Fruit fly (Drosophila melanogaster) whole organism, embryonic: ENCODE measurements around the gene IFT54.

Experiments
- Adf1 ChIP-seq: fragments of 200-800 bp; sonication (Bioruptor generic); IDR thresholded peaks from 2 replicates; pipeline ENCODE4 v1.3.6; 2022; ENCODE audit warnings: missing biosample characterization, missing genetic modification characterization
- Aef1 ChIP-seq: fragments of 200-800 bp; sonication (Bioruptor generic); IDR thresholded peaks from 3 replicates; pipeline ENCODE4 v1.3.6; 2022; ENCODE audit warnings: missing biosample characterization, missing genetic modification characterization
- BEAF-32 ChIP-seq: fragments of 200-800 bp; sonication (Bioruptor generic); optimal IDR thresholded peaks from 3 replicates; lab custom pipeline; 2017; ENCODE audit warnings: missing biosample characterization, missing genetic modification characterization, mild to moderate bottlenecking, moderate library complexity, missing genetic modification reagents
- Bdp1 ChIP-seq: fragments of 200-800 bp; sonication (Bioruptor generic); optimal IDR thresholded peaks from 3 replicates; lab custom pipeline; 2016; ENCODE audit warnings: missing biosample characterization, missing genetic modification characterization
- Bgb ChIP-seq: fragments of 200-800 bp; sonication (Bioruptor generic); IDR thresholded peaks from 2 replicates; pipeline ENCODE4 v1.3.6; 2022; ENCODE audit warnings: missing biosample characterization, missing genetic modification characterization; ENCODE audit not compliant: partially characterized antibody
- CG10366 ChIP-seq: fragments of 200-800 bp; sonication (Bioruptor generic); IDR thresholded peaks from 2 replicates; pipeline ENCODE4 v1.3.6; 2022; ENCODE audit warnings: missing biosample characterization, missing genetic modification characterization
- CG11247 ChIP-seq: fragments of 200-800 bp; sonication (Bioruptor generic); IDR thresholded peaks from 2 replicates; pipeline ENCODE4 v1.3.6; 2022; ENCODE audit warnings: missing biosample characterization, missing genetic modification characterization
- CG12071 ChIP-seq: fragments of 200-800 bp; sonication (Bioruptor generic); optimal IDR thresholded peaks from 3 replicates; lab custom pipeline; 2018; ENCODE audit warnings: missing biosample characterization, mild to moderate bottlenecking, missing genetic modification characterization
- CG13296 ChIP-seq: fragments of 200-800 bp; sonication (Bioruptor generic); optimal IDR thresholded peaks from 3 replicates; lab custom pipeline; 2018; ENCODE audit warnings: missing biosample characterization, mild to moderate bottlenecking, missing genetic modification characterization
- CG13775 ChIP-seq: fragments of 200-800 bp; sonication (Bioruptor generic); optimal IDR thresholded peaks from 3 replicates; lab custom pipeline; 2017; ENCODE audit warnings: missing biosample characterization, mild to moderate bottlenecking, missing genetic modification characterization
- CG14860 ChIP-seq: fragments of 200-800 bp; sonication (Bioruptor generic); IDR thresholded peaks from 3 replicates; pipeline ENCODE4 v1.3.6; 2022; ENCODE audit warnings: missing biosample characterization, missing genetic modification characterization; ENCODE audit not compliant: partially characterized antibody
- CG17361 ChIP-seq: fragments of 200-800 bp; sonication (Bioruptor generic); IDR thresholded peaks from 3 replicates; pipeline ENCODE4 v1.3.6; 2022; ENCODE audit warnings: missing biosample characterization, missing genetic modification characterization
- CG17612 ChIP-seq: fragments of 200-800 bp; sonication (Bioruptor generic); IDR thresholded peaks from 2 replicates; pipeline ENCODE4 v1.3.6; 2022; ENCODE audit warnings: missing biosample characterization, missing genetic modification characterization
- CG17802 ChIP-seq: fragments of 200-800 bp; sonication (Bioruptor generic); optimal IDR thresholded peaks from 2 replicates; lab custom pipeline; 2018; ENCODE audit warnings: missing biosample characterization, mild to moderate bottlenecking, missing genetic modification characterization, moderate library complexity
- CG3065 ChIP-seq: fragments of 200-800 bp; sonication (Bioruptor generic); optimal IDR thresholded peaks from 2 replicates; lab custom pipeline; 2016; ENCODE audit warnings: missing biosample characterization, missing genetic modification characterization
- CG31224 ChIP-seq: fragments of 200-800 bp; sonication (Bioruptor generic); IDR thresholded peaks from 2 replicates; pipeline ENCODE4 v1.3.6; 2022; ENCODE audit warnings: missing biosample characterization, missing genetic modification characterization
- CG32532 ChIP-seq: fragments of 200-800 bp; sonication (Bioruptor generic); IDR thresholded peaks from 2 replicates; pipeline ENCODE4 v1.3.6; 2022; ENCODE audit warnings: missing biosample characterization, missing genetic modification characterization
- CG32767 ChIP-seq: fragments of 200-800 bp; sonication (Bioruptor generic); IDR thresholded peaks from 2 replicates; pipeline ENCODE4 v1.3.6; 2022; ENCODE audit warnings: missing biosample characterization, missing genetic modification characterization
- CG5180 ChIP-seq: fragments of 200-800 bp; sonication (Bioruptor generic); optimal IDR thresholded peaks from 3 replicates; lab custom pipeline; 2017; ENCODE audit warnings: missing biosample characterization, missing genetic modification characterization, mild to moderate bottlenecking, moderate library complexity, missing genetic modification reagents
- CG7357 ChIP-seq: fragments of 200-800 bp; sonication (Bioruptor generic); IDR thresholded peaks from 3 replicates; pipeline ENCODE4 v1.3.6; 2022; ENCODE audit warnings: missing biosample characterization, missing genetic modification characterization
- CG7786 ChIP-seq: fragments of 200-800 bp; sonication (Bioruptor generic); optimal IDR thresholded peaks from 2 replicates; lab custom pipeline; 2016; ENCODE audit warnings: missing biosample characterization, missing genetic modification characterization
- CG8944 ChIP-seq: fragments of 200-800 bp; sonication (Bioruptor generic); optimal IDR thresholded peaks from 3 replicates; lab custom pipeline; 2016; ENCODE audit warnings: missing biosample characterization, missing genetic modification characterization
- Deaf1 ChIP-seq: fragments of 200-800 bp; optimal IDR thresholded peaks from 3 replicates; lab custom pipeline; 2019; ENCODE audit warnings: missing biosample characterization, mild to moderate bottlenecking, missing genetic modification characterization, moderate library complexity
- Doc2 ChIP-seq: fragments of 200-800 bp; sonication (Bioruptor generic); IDR thresholded peaks from 2 replicates; pipeline ENCODE4 v1.3.6; 2022; ENCODE audit warnings: missing biosample characterization, missing genetic modification characterization
- Dref ChIP-seq: fragments of 200-800 bp; sonication (Bioruptor generic); IDR thresholded peaks from 2 replicates; pipeline ENCODE4 v1.3.6; 2022; ENCODE audit warnings: missing biosample characterization, missing genetic modification characterization
- Hr39 ChIP-seq: fragments of >200 bp; optimal IDR thresholded peaks from 2 replicates; lab custom pipeline; 2017
- Meics ChIP-seq: fragments of 200-800 bp; sonication (Bioruptor generic); optimal IDR thresholded peaks from 2 replicates; lab custom pipeline; 2017; ENCODE audit warnings: missing biosample characterization, mild to moderate bottlenecking, missing genetic modification characterization
- Optix ChIP-seq: fragments of 200-800 bp; sonication (Bioruptor generic); IDR thresholded peaks from 3 replicates; pipeline ENCODE4 v1.3.6; 2022; ENCODE audit warnings: missing biosample characterization, missing genetic modification characterization
- Poxn ChIP-seq: fragments of 200-800 bp; sonication (Bioruptor generic); IDR thresholded peaks from 2 replicates; pipeline ENCODE4 v1.3.6; 2022; ENCODE audit warnings: missing biosample characterization, missing genetic modification characterization
- Vsx1 ChIP-seq: fragments of 200-800 bp; sonication (Bioruptor generic); optimal IDR thresholded peaks from 2 replicates; lab custom pipeline; 2017; ENCODE audit warnings: missing biosample characterization, mild to moderate bottlenecking, missing genetic modification characterization, missing genetic modification reagents
- Xrp1 ChIP-seq: fragments of 200-800 bp; sonication (Bioruptor generic); IDR thresholded peaks from 2 replicates; pipeline ENCODE4 v1.3.6; 2022; ENCODE audit warnings: missing biosample characterization, missing genetic modification characterization
- ara ChIP-seq: fragments of 200-800 bp; sonication (Bioruptor generic); IDR thresholded peaks from 2 replicates; pipeline ENCODE4 v1.3.6; 2022; ENCODE audit warnings: missing biosample characterization, missing genetic modification characterization
- ase ChIP-seq: fragments of 200-800 bp; sonication (Bioruptor generic); IDR thresholded peaks from 3 replicates; pipeline ENCODE4 v1.3.6; 2022; ENCODE audit warnings: missing biosample characterization, missing genetic modification characterization
- bbx ChIP-seq: fragments of 200-800 bp; sonication (Bioruptor generic); IDR thresholded peaks from 2 replicates; pipeline ENCODE4 v1.3.6; 2022; ENCODE audit warnings: missing biosample characterization, missing genetic modification characterization; ENCODE audit not compliant: partially characterized antibody
- br ChIP-seq: fragments of >200 bp; optimal IDR thresholded peaks from 2 replicates; lab custom pipeline; 2017
- cad ChIP-seq: fragments of >200 bp; optimal IDR thresholded peaks from 2 replicates; lab custom pipeline; 2017; ENCODE audit warnings: missing biosample characterization, missing genetic modification characterization
- chif ChIP-seq, 2 experiments: fragments of 200-800 bp; sonication (Bioruptor generic); optimal IDR thresholded peaks; 3 replicates each; lab custom pipeline; 2016; ENCODE audit warnings: missing biosample characterization in 2 of 2, missing genetic modification characterization in 2 of 2
- dati ChIP-seq: fragments of 200-800 bp; sonication (Bioruptor generic); IDR thresholded peaks from 2 replicates; pipeline ENCODE4 v1.3.6; 2022; ENCODE audit warnings: missing biosample characterization, missing genetic modification characterization
- dm ChIP-seq: fragments of 200-800 bp; sonication (Bioruptor generic); optimal IDR thresholded peaks from 3 replicates; lab custom pipeline; 2016; ENCODE audit warnings: missing biosample characterization, missing genetic modification characterization
- dysf ChIP-seq: fragments of 200-800 bp; sonication (Bioruptor generic); IDR thresholded peaks from 3 replicates; pipeline ENCODE4 v1.3.6; 2022; ENCODE audit warnings: missing biosample characterization, missing genetic modification characterization
- ems ChIP-seq: fragments of 200-800 bp; sonication (Bioruptor generic); optimal IDR thresholded peaks from 3 replicates; lab custom pipeline; 2016; ENCODE audit warnings: missing biosample characterization, missing genetic modification characterization
- exex ChIP-seq: fragments of 200-800 bp; sonication (Bioruptor generic); optimal IDR thresholded peaks from 4 replicates; lab custom pipeline; 2018; ENCODE audit warnings: missing biosample characterization, mild to moderate bottlenecking, missing genetic modification characterization, moderate library complexity
- fd64A ChIP-seq: fragments of 200-800 bp; sonication (Bioruptor generic); optimal IDR thresholded peaks from 3 replicates; lab custom pipeline; 2018; ENCODE audit warnings: missing biosample characterization, mild to moderate bottlenecking, missing genetic modification characterization
- gsb ChIP-seq: fragments of 200-800 bp; sonication (Bioruptor generic); IDR thresholded peaks from 2 replicates; pipeline ENCODE4 v1.3.6; 2022; ENCODE audit warnings: missing biosample characterization, missing genetic modification characterization
- jigr1 ChIP-seq: fragments of 200-800 bp; sonication (Bioruptor generic); IDR thresholded peaks from 3 replicates; pipeline ENCODE4 v1.3.6; 2022; ENCODE audit warnings: missing biosample characterization, missing genetic modification characterization
- lab ChIP-seq: fragments of 200-800 bp; sonication (Bioruptor generic); optimal IDR thresholded peaks from 3 replicates; lab custom pipeline; 2017; ENCODE audit warnings: missing biosample characterization, missing genetic modification characterization, mild to moderate bottlenecking, moderate library complexity, missing genetic modification reagents
- nerfin-1 ChIP-seq: fragments of 200-800 bp; sonication (Bioruptor generic); optimal IDR thresholded peaks from 3 replicates; lab custom pipeline; 2019; ENCODE audit warnings: missing biosample characterization, mild to moderate bottlenecking, missing genetic modification characterization, moderate library complexity
- pros ChIP-seq: fragments of 200-800 bp; sonication (Bioruptor generic); optimal IDR thresholded peaks from 3 replicates; lab custom pipeline; 2019; ENCODE audit warnings: missing biosample characterization, mild to moderate bottlenecking, missing genetic modification characterization, moderate library complexity
- psq ChIP-seq: fragments of 200-800 bp; sonication (Bioruptor generic); optimal IDR thresholded peaks from 2 replicates; lab custom pipeline; 2017; ENCODE audit warnings: missing biosample characterization, missing genetic modification characterization
- run ChIP-seq: fragments of 200-800 bp; sonication (Bioruptor generic); optimal IDR thresholded peaks from 3 replicates; lab custom pipeline; 2018; ENCODE audit warnings: missing biosample characterization, mild to moderate bottlenecking, missing genetic modification characterization
- sens ChIP-seq: fragments of 200-800 bp; sonication (Bioruptor generic); peaks from one replicate; lab custom pipeline; 2016; ENCODE audit warnings: missing biosample characterization, missing genetic modification characterization
- tna ChIP-seq: fragments of 200-800 bp; sonication (Bioruptor generic); IDR thresholded peaks from 2 replicates; pipeline ENCODE4 v1.3.6; 2022; ENCODE audit warnings: missing biosample characterization, missing genetic modification characterization; ENCODE audit not compliant: partially characterized antibody
- trh ChIP-seq: fragments of 200-800 bp; sonication (Bioruptor generic); optimal IDR thresholded peaks from 2 replicates; lab custom pipeline; 2016; ENCODE audit warnings: missing biosample characterization, missing genetic modification characterization
- yki ChIP-seq: fragments of >200 bp; optimal IDR thresholded peaks from 3 replicates; lab custom pipeline; 2018

The IFT54 gene

DNA sequence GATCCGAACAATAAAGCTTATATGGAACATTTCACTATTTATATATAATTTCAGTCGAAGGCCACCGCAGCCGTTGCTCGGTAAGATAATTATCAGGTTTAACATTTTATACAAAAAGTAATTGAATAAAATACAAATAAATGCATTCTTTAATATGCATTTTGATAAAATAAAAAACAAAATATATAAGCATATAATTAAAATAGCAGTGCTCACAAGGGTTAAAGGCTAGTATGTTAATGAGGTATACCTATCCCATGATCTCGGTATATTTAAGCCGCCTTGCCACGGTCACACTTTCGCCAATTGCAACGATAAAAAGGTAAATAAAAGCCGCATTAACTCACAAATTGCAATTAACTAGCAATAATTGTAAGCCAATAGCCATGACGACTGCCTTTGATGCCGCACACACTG, 6.6 kb downstream of the IFT54 start, which contains the start of gene Polr2I (continued):
- no peak for TF ChIP-seq CG31224
- TF ChIP-seq Optix (GFP tag; lab: Robert Waterston, UW) = no peak
- no peak for TF ChIP-seq Bgb (GFP tag; lab: Robert Waterston, UW)
- no peak for TF ChIP-seq nerfin-1 (tag; lab: Kevin White, UChicago)
- no peak for TF ChIP-seq fd64A (GFP tag; lab: Kevin White, UChicago)
- TF ChIP-seq lab = no peak
- no peak for TF ChIP-seq Deaf1
- peak; percentile 25 for TF ChIP-seq Meics
- no peak for TF ChIP-seq CG11247 (GFP tag; lab: Robert Waterston, UW)
- TF ChIP-seq Xrp1 (GFP tag; lab: Robert Waterston, UW) = peak; percentile 26; the same call in 1 of the 2 replicates
- TF ChIP-seq CG14860 (GFP tag; lab: Robert Waterston, UW) = no peak
- TF ChIP-seq CG10366 (GFP tag; lab: Robert Waterston, UW) = no peak; the same call in 1 of the 2 replicates
- TF ChIP-seq exex (tag; lab: Kevin White, UChicago) = peak; percentile 20
- TF ChIP-seq CG7357 (GFP tag; lab: Robert Waterston, UW) = no peak
- no peak for TF ChIP-seq jigr1 (GFP tag; lab: Robert Waterston, UW)
- TF ChIP-seq run = no peak
- peak; percentile 37; the same call in 1 of the 3 replicates for TF ChIP-seq Aef1 (GFP tag; lab: Robert Waterston, UW)
- TF ChIP-seq CG17612 (GFP tag; lab: Robert Waterston, UW) = no peak
- TF ChIP-seq Dref (GFP tag; lab: Robert Waterston, UW) = no peak
- TF ChIP-seq br = no peak
- TF ChIP-seq yki = no peak
- TF ChIP-seq ase (GFP tag; lab: Robert Waterston, UW) = no peak
- TF ChIP-seq Poxn (GFP tag; lab: Robert Waterston, UW) = no peak
- no peak for TF ChIP-seq CG3065 (GFP tag; lab: Kevin White, UChicago)
- TF ChIP-seq CG32767 = no peak
- no peak for TF ChIP-seq CG8944
- no peak for TF ChIP-seq gsb (GFP tag; lab: Robert Waterston, UW)
- no peak for TF ChIP-seq trh (GFP tag; lab: Kevin White, UChicago)
- no peak for TF ChIP-seq chif (GFP tag; optimal IDR thresholded peaks at IDR 0.05; lab: Kevin White, UChicago)
- no peak for TF ChIP-seq dati
- TF ChIP-seq CG13296 (GFP tag; lab: Kevin White, UChicago) = no peak
- TF ChIP-seq Doc2 = no peak
- TF ChIP-seq sens (GFP tag; lab: Kevin White, UChicago) = no peak
- TF ChIP-seq Vsx1 (GFP tag; lab: Kevin White, UChicago) = no peak
- no peak for TF ChIP-seq tna (GFP tag; lab: Robert Waterston, UW)
- no peak for TF ChIP-seq dm (GFP tag; lab: Kevin White, UChicago)
- no peak for TF ChIP-seq ems (GFP tag; lab: Kevin White, UChicago)
- TF ChIP-seq dysf (GFP tag; lab: Robert Waterston, UW) = peak; percentile 21; the same call in 1 of the 3 replicates
- no peak for TF ChIP-seq Hr39 (lab: Kevin White, UChicago)
- no peak; the same call in 1 of the 2 replicates for TF ChIP-seq Adf1
- TF ChIP-seq CG12071 (GFP tag; lab: Kevin White, UChicago) = no peak
- TF ChIP-seq CG17361 (GFP tag; lab: Robert Waterston, UW) = peak; percentile 81
- no peak for TF ChIP-seq CG17802
- TF ChIP-seq CG7786 (GFP tag; lab: Kevin White, UChicago) = no peak
- TF ChIP-seq psq (GFP tag; lab: Kevin White, UChicago) = no peak
- TF ChIP-seq CG5180 (GFP tag; lab: Kevin White, UChicago) = no peak
- no peak for TF ChIP-seq cad (GFP tag; lab: Kevin White, UChicago)
- no peak for TF ChIP-seq Bdp1
- peak; percentile 19; the same call in 1 of the 2 replicates for TF ChIP-seq CG32532 (GFP tag; lab: Robert Waterston, UW)
- peak; percentile 30 for TF ChIP-seq BEAF-32
- TF ChIP-seq ara (GFP tag; lab: Robert Waterston, UW) = no peak
- TF ChIP-seq pros (GFP tag; lab: Kevin White, UChicago) = no peak
- TF ChIP-seq CG13775 (GFP tag; lab: Kevin White, UChicago) = peak; percentile 49
- 0 out of 2 replicates have a peak, but pooled peaks have one; percentile 7 for TF ChIP-seq bbx
